Fruit fly (Drosophila melanogaster): Measurements from ENCODE around the gene CG7720.

- TF ChIP-seq usp (GFP tag; optimal IDR thresholded peaks at IDR 0.05) (no peak), psq (optimal IDR thresholded peaks at IDR 0.05) (no peak), CG8478 (optimal IDR thresholded peaks at IDR 0.05) (no peak)
Observed at dm6 chr3R:18731241-18731640, 63.7 kb downstream of the CG7720 start.
